Worm (Caenorhabditis elegans): ENCODE results near the gene idpp-5.

Gene idpp-5

ce11 chrX:3791098-3791497 is 1.5 kb downstream of the idpp-5 start:
- TF ChIP-seq unc-120 (tag; optimal IDR thresholded peaks at IDR 0.05; ENCODE audit: poor library complexity, severe bottlenecking) (no peak), zip-8 (tag; optimal IDR thresholded peaks at IDR 0.05) (no peak), nhr-237 (tag; optimal IDR thresholded peaks at IDR 0.05) (no peak), nhr-28 (tag; optimal IDR thresholded peaks at IDR 0.05) (no peak), sptf-1 (tag; optimal IDR thresholded peaks at IDR 0.05) (no peak), ceh-83 (GFP tag; optimal IDR thresholded peaks at IDR 0.05) (no peak), nhr-76 (tag; optimal IDR thresholded peaks at IDR 0.05) (no peak), mab-5 (tag; optimal IDR thresholded peaks at IDR 0.05) (no peak), mls-2 (tag; optimal IDR thresholded peaks at IDR 0.05) (no peak), ceh-39 (tag; optimal IDR thresholded peaks at IDR 0.05) (no peak), ham-2 (GFP tag; optimal IDR thresholded peaks at IDR 0.05) (no peak), drap-1 (GFP tag; optimal IDR thresholded peaks at IDR 0.05) (no peak), nhr-12 (tag; optimal IDR thresholded peaks at IDR 0.05) (no peak)

ce11 chrX:3788483-3788882 is 4.1 kb downstream of the idpp-5 start:
- TF ChIP-seq tbx-8 (GFP tag; optimal IDR thresholded peaks at IDR 0.05) (no peak), nhr-237 (tag; optimal IDR thresholded peaks at IDR 0.05) (peak; percentile 13), lin-13 (tag; optimal IDR thresholded peaks at IDR 0.05) (no peak), nhr-76 (tag; optimal IDR thresholded peaks at IDR 0.05) (no peak), mab-5 (tag; optimal IDR thresholded peaks at IDR 0.05) (no peak), elt-3 (tag; optimal IDR thresholded peaks at IDR 0.05) (no peak)

ce11 chrX:3787431-3788076 is 5.1 kb downstream of the idpp-5 start, which contains the start of gene pmpl-1:
pmpl-1 (plus strand) TSS chrX:3788026.
- TF ChIP-seq sptf-1 (tag; optimal IDR thresholded peaks at IDR 0.05) = peak; percentile 41
- TF ChIP-seq zip-8 (tag; optimal IDR thresholded peaks at IDR 0.05) = no peak
- TF ChIP-seq bed-3 (GFP tag; optimal IDR thresholded peaks at IDR 0.05) = no peak
- peak; percentile 60 for TF ChIP-seq nhr-2 (tag; optimal IDR thresholded peaks at IDR 0.05)
- TF ChIP-seq unc-62 (GFP tag; optimal IDR thresholded peaks at IDR 0.05) = peak; percentile 69
- TF ChIP-seq ceh-39 (tag; optimal IDR thresholded peaks at IDR 0.05) = no peak
- TF ChIP-seq unc-120 (tag; optimal IDR thresholded peaks at IDR 0.05; ENCODE audit: poor library complexity, severe bottlenecking) = peak; percentile 49
- peak; percentile 8 for TF ChIP-seq hlh-1 (tag; optimal IDR thresholded peaks at IDR 0.05)
- TF ChIP-seq mab-5 (tag; optimal IDR thresholded peaks at IDR 0.05) = no peak
- peak; percentile 1 for TF ChIP-seq ham-2 (GFP tag; optimal IDR thresholded peaks at IDR 0.05)
- no peak for TF ChIP-seq ces-1 (GFP tag; optimal IDR thresholded peaks at IDR 0.05)

ce11 chrX:3785111-3785808 is 7.4 kb downstream of the idpp-5 start:
- no peak for TF ChIP-seq ceh-39 (tag; optimal IDR thresholded peaks at IDR 0.05)
- no peak for TF ChIP-seq unc-62 (GFP tag; optimal IDR thresholded peaks at IDR 0.05)
- peak; percentile 4 for TF ChIP-seq hlh-1 (tag; optimal IDR thresholded peaks at IDR 0.05)
- no peak for TF ChIP-seq lin-32 (GFP tag; optimal IDR thresholded peaks at IDR 0.05)
- TF ChIP-seq sem-2 (GFP tag; optimal IDR thresholded peaks at IDR 0.05) = no peak

DNA sequence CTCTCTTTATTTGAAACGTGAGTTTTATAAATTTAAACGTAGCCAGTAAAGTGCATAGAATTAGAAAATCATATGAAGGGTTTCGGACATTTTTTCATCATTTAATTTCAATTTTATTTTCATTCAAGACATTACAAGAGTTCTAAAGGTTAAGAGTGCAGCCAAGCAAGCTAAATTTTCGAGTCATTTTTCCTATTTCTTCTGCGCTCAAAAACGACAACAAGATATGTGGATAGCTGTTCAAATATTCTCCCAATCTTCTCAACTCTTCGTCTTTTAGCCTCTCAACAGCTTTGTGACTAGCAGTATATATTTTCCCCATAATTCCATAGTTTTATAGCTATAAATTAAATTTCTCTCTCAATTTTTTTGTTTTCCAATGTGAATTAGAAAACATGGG is 9.0 kb downstream of the idpp-5 start:
- TF ChIP-seq pha-4 (tag; optimal IDR thresholded peaks at IDR 0.05) (no peak), zip-8 (tag; optimal IDR thresholded peaks at IDR 0.05) (no peak), M03D4.4 (tag; optimal IDR thresholded peaks at IDR 0.05) (no peak), ceh-83 (GFP tag; optimal IDR thresholded peaks at IDR 0.05) (no peak), cnd-1 (tag; optimal IDR thresholded peaks at IDR 0.05) (no peak), lsy-2 (tag; optimal IDR thresholded peaks at IDR 0.05) (no peak), sptf-1 (tag; optimal IDR thresholded peaks at IDR 0.05) (no peak), bed-3 (GFP tag; optimal IDR thresholded peaks at IDR 0.05) (no peak)

ce11 chrX:3781040-3781439 is 11.6 kb downstream of the idpp-5 start, which contains the start of gene marg-1:
marg-1 (minus strand) TSS chrX:3781140.
- TF ChIP-seq pha-4 (tag; optimal IDR thresholded peaks at IDR 0.05) = no peak
- no peak for TF ChIP-seq mls-2 (tag; optimal IDR thresholded peaks at IDR 0.05)

Data from whole organism, mixed stage, embryonic.